Worm (Caenorhabditis elegans): ENCODE measurements around the gene ceh-60.

DNA sequence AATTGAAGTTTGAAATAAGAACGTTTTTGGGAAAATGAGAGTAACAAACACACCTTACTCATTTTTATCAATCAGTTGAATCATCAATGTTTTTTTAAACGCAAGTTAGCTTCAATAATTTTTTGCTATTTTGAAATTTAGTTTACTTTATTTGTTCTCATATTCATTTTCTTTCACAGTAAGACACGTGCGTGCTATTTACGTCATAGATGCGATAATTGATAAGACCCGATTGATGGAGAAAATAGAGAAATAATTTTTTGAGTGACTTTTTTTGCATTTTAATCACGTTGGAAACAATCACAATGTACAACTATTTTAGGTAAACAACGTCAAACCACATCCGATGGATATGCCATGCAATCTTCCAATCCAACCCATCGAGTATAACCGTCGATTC is 10.5 kb downstream of the ceh-60 start:
- TF ChIP-seq ama-1 (optimal IDR thresholded peaks at IDR 0.05) = no peak
- no peak for TF ChIP-seq sea-1 (GFP tag; conservative IDR thresholded peaks at IDR 0.05)
- TF ChIP-seq hmg-4 (GFP tag; optimal IDR thresholded peaks at IDR 0.05) = no peak
- no peak for TF ChIP-seq aly-1 (tag; optimal IDR thresholded peaks at IDR 0.05)
- TF ChIP-seq ceh-36 (tag; optimal IDR thresholded peaks at IDR 0.05) = no peak
- TF ChIP-seq pes-1 (GFP tag; IDR thresholded peaks at IDR 0.05) = no peak
- TF ChIP-seq B0310.2 (tag; optimal IDR thresholded peaks at IDR 0.05) = no peak
- no peak for TF ChIP-seq hnd-1 (tag; optimal IDR thresholded peaks at IDR 0.05)
- no peak for TF ChIP-seq ets-7 (tag; optimal IDR thresholded peaks at IDR 0.05)

Measured in whole organism, early embryonic.